Worm (Caenorhabditis elegans) whole organism, midembryonic: ENCODE results near the gene rpc-1.

Experiments used
- T22C8.4 ChIP-seq: fragments of 200-800 bp; sonication (Bioruptor generic); IDR thresholded peaks from 2 replicates; pipeline ENCODE4 v1.3.6; 2022; ENCODE audit warnings: missing genetic modification characterization, missing compliant biosample characterization
- cog-1 ChIP-seq: sonication (generic microtip); optimal IDR thresholded peaks from 2 replicates; lab custom pipeline; 2016; ENCODE audit warnings: missing genetic modification characterization, missing compliant biosample characterization
- flt-1 ChIP-seq: fragments of 200-800 bp; sonication (Bioruptor generic); IDR thresholded peaks from 2 replicates; pipeline ENCODE4 v1.3.6; 2022; ENCODE audit warnings: missing genetic modification characterization, missing compliant biosample characterization
- klf-2 ChIP-seq: fragments of 200-800 bp; sonication (Bioruptor generic); conservative IDR thresholded peaks from 2 replicates; pipeline ENCODE4 v1.3.6; 2022; ENCODE audit warnings: missing genetic modification reagents, missing genetic modification characterization, missing compliant biosample characterization
- med-1 ChIP-seq: sonication (generic microtip); optimal IDR thresholded peaks from 2 replicates; lab custom pipeline; 2017; ENCODE audit warnings: missing genetic modification characterization, mild to moderate bottlenecking, missing compliant biosample characterization, antibody characterized with exemption, missing genetic modification reagents; ENCODE audit not compliant: insufficient read depth
- ref-1 ChIP-seq: fragments of 200-800 bp; sonication (Bioruptor generic); conservative IDR thresholded peaks from 2 replicates; pipeline ENCODE4 v1.3.6; 2022; ENCODE audit warnings: missing genetic modification reagents, missing genetic modification characterization, missing compliant biosample characterization
- tab-1 ChIP-seq: fragments of 200-800 bp; sonication (Bioruptor generic); IDR thresholded peaks from 2 replicates; pipeline ENCODE4 v1.3.6; 2022; ENCODE audit warnings: missing genetic modification characterization, missing compliant biosample characterization
- ztf-23 ChIP-seq: fragments of 200-800 bp; sonication (Bioruptor generic); IDR thresholded peaks from 2 replicates; pipeline ENCODE4 v1.3.6; 2022; ENCODE audit warnings: missing genetic modification reagents, missing genetic modification characterization, missing compliant biosample characterization
- ztf-29 ChIP-seq: fragments of 200-800 bp; sonication (Bioruptor generic); IDR thresholded peaks from 2 replicates; pipeline ENCODE4 v1.3.6; 2022; ENCODE audit warnings: missing genetic modification reagents, missing genetic modification characterization, missing compliant biosample characterization

DNA sequence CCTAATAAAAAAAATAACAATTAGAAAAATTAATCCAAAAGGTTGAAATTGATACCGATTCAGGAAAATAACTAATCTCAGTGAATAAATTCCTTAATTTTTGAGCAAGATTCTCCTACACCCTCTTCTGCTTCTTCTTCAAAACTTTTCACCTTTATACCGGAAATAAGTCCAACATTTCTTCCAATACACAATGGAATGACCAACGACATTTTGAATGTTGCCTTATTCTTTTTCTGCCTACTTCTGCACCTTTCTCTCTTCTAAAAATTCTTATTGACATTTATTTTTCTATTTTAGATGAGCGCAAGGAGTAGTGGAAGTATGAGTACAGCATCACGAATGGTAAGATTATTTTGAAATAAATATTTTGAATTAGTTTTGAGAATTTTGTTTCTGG is 31.3 kb upstream of the rpc-1 start, which contains the start of gene unc-8:
- TF ChIP-seq klf-2 (GFP tag; lab: Robert Waterston, UW) (no peak), flt-1 (GFP tag; lab: Robert Waterston, UW) (no peak), ztf-23 (GFP tag; lab: Robert Waterston, UW) (no peak), med-1 (GFP tag; lab: Kevin White, UChicago) (no peak), ztf-29 (no peak), tab-1 (GFP tag; lab: Robert Waterston, UW) (no peak), cog-1 (no peak), T22C8.4 (GFP tag; lab: Robert Waterston, UW) (no peak), ref-1 (GFP tag; lab: Robert Waterston, UW) (no peak)
